Worm (Caenorhabditis elegans): ENCODE data around the gene mig-2.

Gene mig-2

ce11 chrX:11519016-11519509 lies 29.3 kb upstream of the mig-2 start, which contains the start of gene hpo-34:
Gene hpo-34 (minus strand): TSS chrX:11519066.
- no peak for TF ChIP-seq nhr-2 (tag; optimal IDR thresholded peaks at IDR 0.05)

DNA sequence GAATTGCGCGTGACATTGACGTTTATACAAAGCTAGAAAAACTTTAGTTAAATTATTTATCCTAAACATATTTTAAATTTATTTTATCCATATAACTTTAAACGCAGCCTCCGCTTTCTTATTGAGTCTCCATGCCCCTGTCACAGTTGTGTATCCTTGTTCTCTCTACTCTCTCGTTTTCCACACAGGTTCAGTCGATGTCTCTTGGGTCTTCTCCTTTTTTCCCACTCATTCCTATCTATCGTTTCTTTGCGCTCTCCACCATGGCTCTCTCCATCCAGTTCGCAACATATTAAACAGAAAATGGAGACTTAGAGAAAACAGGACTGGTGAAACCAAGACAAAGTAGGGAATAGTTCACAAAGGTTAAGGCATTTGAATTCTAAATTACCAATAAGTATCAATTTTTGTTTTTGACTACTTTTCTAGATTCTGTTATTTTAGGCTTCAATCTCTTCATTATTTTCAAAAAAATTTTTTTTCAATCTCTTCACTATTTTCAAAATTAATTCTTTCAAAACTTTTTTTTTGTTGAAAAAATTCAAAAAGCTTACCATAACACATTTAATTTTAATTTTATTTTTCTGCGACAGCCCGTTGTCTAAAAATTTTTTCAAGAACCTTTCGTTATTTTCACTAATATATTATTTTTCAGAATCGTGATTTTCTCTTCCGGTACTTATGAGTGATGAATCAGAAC lies 26.2 kb upstream of the mig-2 start, which contains the start of gene sdc-2:
Gene sdc-2 (plus strand): TSS at position 650 of the 700 bp plus-strand sequence.
- TF ChIP-seq nhr-76 (tag; optimal IDR thresholded peaks at IDR 0.05): no peak
- no peak for TF ChIP-seq sem-2 (GFP tag; optimal IDR thresholded peaks at IDR 0.05)
- no peak for TF ChIP-seq mab-5 (tag; optimal IDR thresholded peaks at IDR 0.05)
- TF ChIP-seq ceh-83 (GFP tag; optimal IDR thresholded peaks at IDR 0.05): no peak
- TF ChIP-seq elt-3 (tag; optimal IDR thresholded peaks at IDR 0.05): no peak
- TF ChIP-seq nhr-237 (tag; optimal IDR thresholded peaks at IDR 0.05): peak; percentile 61
- TF ChIP-seq M03D4.4 (tag; optimal IDR thresholded peaks at IDR 0.05): no peak
- TF ChIP-seq elt-1 (tag; optimal IDR thresholded peaks at IDR 0.05; ENCODE audit: borderline replicate concordance, insufficient read depth): no peak
- TF ChIP-seq lsy-2 (tag; optimal IDR thresholded peaks at IDR 0.05): no peak
- TF ChIP-seq nhr-28 (tag; optimal IDR thresholded peaks at IDR 0.05): no peak
- TF ChIP-seq unc-62 (GFP tag; optimal IDR thresholded peaks at IDR 0.05): peak; percentile 43
- peak; percentile 82 for TF ChIP-seq unc-120 (tag; optimal IDR thresholded peaks at IDR 0.05; ENCODE audit: poor library complexity, severe bottlenecking)
- no peak for TF ChIP-seq nhr-12 (tag; optimal IDR thresholded peaks at IDR 0.05)
- TF ChIP-seq flh-1 (GFP tag; optimal IDR thresholded peaks at IDR 0.05): no peak
- TF ChIP-seq hlh-1 (tag; optimal IDR thresholded peaks at IDR 0.05): peak; percentile 75
- TF ChIP-seq ham-2 (GFP tag; optimal IDR thresholded peaks at IDR 0.05): no peak
- no peak for TF ChIP-seq lin-32 (GFP tag; optimal IDR thresholded peaks at IDR 0.05)
- TF ChIP-seq mls-2 (tag; optimal IDR thresholded peaks at IDR 0.05): no peak
- peak; percentile 70 for TF ChIP-seq mep-1 (tag; optimal IDR thresholded peaks at IDR 0.05)
- TF ChIP-seq sptf-1 (tag; optimal IDR thresholded peaks at IDR 0.05): no peak
- no peak for TF ChIP-seq unc-39 (tag; optimal IDR thresholded peaks at IDR 0.05)
- no peak for TF ChIP-seq ceh-43 (GFP tag; optimal IDR thresholded peaks at IDR 0.05)
- peak; percentile 26 for TF ChIP-seq cnd-1 (tag; optimal IDR thresholded peaks at IDR 0.05)
- peak; percentile 14 for TF ChIP-seq drap-1 (GFP tag; optimal IDR thresholded peaks at IDR 0.05)
- TF ChIP-seq pha-4 (tag; optimal IDR thresholded peaks at IDR 0.05): peak; percentile 52
- no peak for TF ChIP-seq bed-3 (GFP tag; optimal IDR thresholded peaks at IDR 0.05)

DNA sequence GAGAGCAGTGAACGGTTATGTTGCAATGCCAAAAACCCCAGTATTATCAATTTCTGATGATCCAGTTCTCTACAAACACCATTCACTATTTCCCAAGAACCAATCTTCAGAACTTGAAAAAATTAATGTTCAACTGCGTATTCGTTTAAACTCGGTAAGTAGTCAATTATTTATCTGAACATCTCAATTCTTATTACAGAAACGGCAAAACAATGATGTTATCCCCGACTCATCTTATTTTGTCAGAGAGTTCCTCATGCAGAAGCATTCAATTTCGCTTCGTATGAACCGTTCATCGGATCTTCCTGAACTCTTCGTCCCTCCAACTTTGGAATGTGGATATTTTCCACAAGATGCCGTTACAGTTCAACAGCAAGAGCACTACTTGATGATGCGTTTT lies 24.7 kb upstream of the mig-2 start:
- TF ChIP-seq lsy-2 (tag; optimal IDR thresholded peaks at IDR 0.05): no peak

- TF ChIP-seq tbx-8 (GFP tag; optimal IDR thresholded peaks at IDR 0.05) (no peak), lin-13 (tag; optimal IDR thresholded peaks at IDR 0.05) (no peak)
Observed at ce11 chrX:11533543-11534003, 14.8 kb upstream of the mig-2 start, which contains the start of gene C35C5.8. Gene C35C5.8 (plus strand): TSS chrX:11533593.

DNA sequence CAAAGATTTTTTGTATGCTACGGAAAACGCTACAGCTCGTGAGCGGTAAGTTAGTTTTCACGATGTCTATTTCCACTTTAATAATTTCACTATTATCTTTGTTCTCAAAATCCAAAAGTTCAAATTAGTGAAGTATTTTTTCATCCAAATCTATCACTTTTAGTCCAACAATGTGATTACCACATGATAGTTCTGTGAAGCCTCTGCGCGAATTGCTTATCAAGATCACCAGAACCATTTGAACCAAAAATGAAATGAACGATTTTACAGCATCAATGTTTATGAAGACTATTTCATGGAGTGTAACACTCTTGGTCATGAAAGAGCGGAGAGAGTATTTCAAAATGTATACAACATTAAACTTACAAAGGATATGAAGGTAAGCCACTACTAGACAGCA lies 14.0 kb upstream of the mig-2 start:
- TF ChIP-seq elt-3 (tag; optimal IDR thresholded peaks at IDR 0.05): no peak

DNA sequence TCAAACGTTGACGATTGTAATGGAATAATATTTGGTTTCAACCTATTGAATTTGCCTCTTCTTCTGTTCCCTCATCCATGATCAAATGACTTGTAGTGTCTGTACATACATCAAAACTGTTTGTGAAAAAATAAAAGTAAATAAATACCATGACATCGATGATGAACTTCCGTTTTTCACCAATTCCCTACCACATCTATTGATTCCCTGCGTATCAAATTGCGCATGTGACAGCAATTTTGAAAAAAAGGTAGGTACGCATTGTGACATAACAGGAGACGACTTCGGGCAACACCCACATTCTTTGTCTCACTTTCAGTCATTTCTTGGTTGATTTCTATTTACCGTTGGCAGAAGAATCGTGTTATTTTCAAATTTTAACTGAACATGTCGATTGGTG lies 12.0 kb upstream of the mig-2 start, which contains the start of gene C35C5.9:
Gene C35C5.9 (plus strand): TSS at position 161 of the 400 bp plus-strand sequence.
- no peak for TF ChIP-seq sem-2 (GFP tag; optimal IDR thresholded peaks at IDR 0.05)
- no peak for TF ChIP-seq bed-3 (GFP tag; optimal IDR thresholded peaks at IDR 0.05)
- no peak for TF ChIP-seq blmp-1 (tag; optimal IDR thresholded peaks at IDR 0.05)
- TF ChIP-seq mep-1 (tag; optimal IDR thresholded peaks at IDR 0.05): no peak
- no peak for TF ChIP-seq lin-13 (tag; optimal IDR thresholded peaks at IDR 0.05)
- no peak for TF ChIP-seq nhr-76 (tag; optimal IDR thresholded peaks at IDR 0.05)
- TF ChIP-seq unc-39 (tag; optimal IDR thresholded peaks at IDR 0.05): no peak
- TF ChIP-seq nhr-237 (tag; optimal IDR thresholded peaks at IDR 0.05): no peak
- TF ChIP-seq hlh-1 (tag; optimal IDR thresholded peaks at IDR 0.05): no peak
- TF ChIP-seq mls-2 (tag; optimal IDR thresholded peaks at IDR 0.05): no peak
- TF ChIP-seq ceh-39 (tag; optimal IDR thresholded peaks at IDR 0.05): no peak
- TF ChIP-seq unc-120 (tag; optimal IDR thresholded peaks at IDR 0.05; ENCODE audit: poor library complexity, severe bottlenecking): no peak
- TF ChIP-seq ces-1 (GFP tag; optimal IDR thresholded peaks at IDR 0.05): no peak
- TF ChIP-seq elt-1 (tag; optimal IDR thresholded peaks at IDR 0.05; ENCODE audit: borderline replicate concordance, insufficient read depth): no peak
- TF ChIP-seq flh-1 (GFP tag; optimal IDR thresholded peaks at IDR 0.05): no peak
- TF ChIP-seq lsy-2 (tag; optimal IDR thresholded peaks at IDR 0.05): no peak
- TF ChIP-seq tbx-8 (GFP tag; optimal IDR thresholded peaks at IDR 0.05): no peak
- no peak for TF ChIP-seq nhr-2 (tag; optimal IDR thresholded peaks at IDR 0.05)
- no peak for TF ChIP-seq sptf-1 (tag; optimal IDR thresholded peaks at IDR 0.05)
